Worm (Caenorhabditis elegans): Measurements from ENCODE around the gene Y54F10BM.21.

The Y54F10BM.21 gene

ce11 chrIII:2328612-2329011 is 51.7 kb downstream of the Y54F10BM.21 start:
- TF ChIP-seq nhr-77 (tag; optimal IDR thresholded peaks at IDR 0.05) (no peak), nhr-21 (tag; optimal IDR thresholded peaks at IDR 0.05) (no peak), sem-4 (tag; optimal IDR thresholded peaks at IDR 0.05) (no peak), nhr-129 (tag; optimal IDR thresholded peaks at IDR 0.05) (no peak), dmd-4 (tag; optimal IDR thresholded peaks at IDR 0.05) (no peak), lin-39 (tag; optimal IDR thresholded peaks at IDR 0.05) (no peak)

Measured in whole organism, L2 larva.